Fruit fly (Drosophila melanogaster) whole organism, larva: ENCODE measurements around the gene meng.

Experiments
- noc ChIP-seq: fragments of 200-800 bp; sonication (Bioruptor generic); optimal IDR thresholded peaks from 3 replicates; lab custom pipeline; 2019; ENCODE audit warnings: missing biosample characterization, mild to moderate bottlenecking, missing genetic modification characterization, moderate library complexity

meng gene

dm6 chr2L:6789358-6789757 is 47.1 kb downstream of the meng start:
- peak; percentile 27 for TF ChIP-seq noc (tag; lab: Kevin White, UChicago)

dm6 chr2L:6791845-6792443 is 49.6 kb downstream of the meng start:
- no peak for TF ChIP-seq noc (tag; lab: Kevin White, UChicago)

- no peak for TF ChIP-seq noc (tag; lab: Kevin White, UChicago)
Measured at dm6 chr2L:6793763-6794417, 51.6 kb downstream of the meng start.

- no peak for TF ChIP-seq noc (tag; lab: Kevin White, UChicago)
Measured at dm6 chr2L:6794418-6794793, 52.1 kb downstream of the meng start.

- no peak for TF ChIP-seq noc (tag; lab: Kevin White, UChicago)
Measured at dm6 chr2L:6794956-6795522, 52.7 kb downstream of the meng start.

dm6 chr2L:6797408-6797807 is 55.1 kb downstream of the meng start:
- TF ChIP-seq noc (tag; lab: Kevin White, UChicago): no peak

dm6 chr2L:6798762-6799246 is 56.5 kb downstream of the meng start, which contains the start of the genes nrv2 and CG43610:
Gene nrv2, minus strand, starts transcription at chr2L:6798862.
Gene CG43610, plus strand, starts transcription at chr2L:6799196.
- no peak for TF ChIP-seq noc (tag; lab: Kevin White, UChicago)

- no peak for TF ChIP-seq noc (tag; lab: Kevin White, UChicago)
Measured at dm6 chr2L:6799551-6799950, 57.2 kb downstream of the meng start.

dm6 chr2L:6800794-6801193 is 58.5 kb downstream of the meng start, which contains the start of gene CG17376:
Gene CG17376, minus strand, starts transcription at chr2L:6800894.
- TF ChIP-seq noc (tag; lab: Kevin White, UChicago): no peak

- no peak for TF ChIP-seq noc (tag; lab: Kevin White, UChicago)
Measured at dm6 chr2L:6802740-6803139, 60.4 kb downstream of the meng start, which contains the start of the genes CG17377 and Daao2. Gene CG17377, minus strand, starts transcription at chr2L:6802840. Gene Daao2, plus strand, starts transcription at chr2L:6803011.
